Fruit fly (Drosophila melanogaster) whole organism, embryonic: ENCODE results near the gene CG11617.
A peak's percentile ranks its signal among the peaks of the same experiment; 100 is the strongest.

Source experiments
- Abd-B ChIP-seq: fragments of 200-800 bp; sonication (Bioruptor generic); optimal IDR thresholded peaks from 2 replicates; lab custom pipeline; 2018; ENCODE audit warnings: missing biosample characterization, mild to moderate bottlenecking, missing genetic modification characterization, moderate library complexity
- Antp ChIP-seq: fragments of 200-800 bp; sonication (Bioruptor generic); optimal IDR thresholded peaks from 3 replicates; lab custom pipeline; 2016; ENCODE audit warnings: missing biosample characterization, missing genetic modification characterization
- Atf3 ChIP-seq: fragments of 200-800 bp; sonication (Bioruptor generic); optimal IDR thresholded peaks from 3 replicates; lab custom pipeline; 2016; ENCODE audit warnings: missing biosample characterization, missing genetic modification characterization
- C15 ChIP-seq: fragments of 200-800 bp; sonication (Bioruptor generic); IDR thresholded peaks from 3 replicates; pipeline ENCODE4 v1.3.6; 2022; ENCODE audit warnings: missing biosample characterization, missing genetic modification characterization
- CG10654 ChIP-seq: fragments of 200-800 bp; sonication (Bioruptor generic); optimal IDR thresholded peaks from 2 replicates; lab custom pipeline; 2016; ENCODE audit warnings: missing biosample characterization, missing genetic modification characterization
- CG11398 ChIP-seq: fragments of 200-800 bp; sonication (Bioruptor generic); optimal IDR thresholded peaks from 2 replicates; lab custom pipeline; 2016; ENCODE audit warnings: missing biosample characterization, missing genetic modification characterization
- CG13775 ChIP-seq: fragments of 200-800 bp; sonication (Bioruptor generic); optimal IDR thresholded peaks from 3 replicates; lab custom pipeline; 2017; ENCODE audit warnings: missing biosample characterization, mild to moderate bottlenecking, missing genetic modification characterization
- CG1529 ChIP-seq: fragments of 200-800 bp; sonication (Bioruptor generic); optimal IDR thresholded peaks from 3 replicates; lab custom pipeline; 2018; ENCODE audit warnings: missing biosample characterization, missing genetic modification characterization
- CG17186 ChIP-seq: fragments of 200-800 bp; sonication (Bioruptor generic); optimal IDR thresholded peaks from 3 replicates; lab custom pipeline; 2017; ENCODE audit warnings: missing biosample characterization, missing genetic modification reagents, missing genetic modification characterization
- CG18476 ChIP-seq: fragments of 200-800 bp; sonication (Bioruptor generic); optimal IDR thresholded peaks from 2 replicates; lab custom pipeline; 2016; ENCODE audit warnings: missing biosample characterization, mild to moderate bottlenecking, missing genetic modification characterization
- CG18619 ChIP-seq: fragments of 200-800 bp; sonication (Bioruptor generic); optimal IDR thresholded peaks from 3 replicates; lab custom pipeline; 2017; ENCODE audit warnings: missing biosample characterization, mild to moderate bottlenecking, missing genetic modification characterization
- CG30020 ChIP-seq: fragments of 200-800 bp; optimal IDR thresholded peaks from 2 replicates; lab custom pipeline; 2019; ENCODE audit warnings: missing biosample characterization, mild to moderate bottlenecking, missing genetic modification characterization, moderate library complexity
- CG33213 ChIP-seq: fragments of 200-800 bp; sonication (Bioruptor generic); optimal IDR thresholded peaks from 3 replicates; lab custom pipeline; 2016; ENCODE audit warnings: missing biosample characterization, missing genetic modification characterization
- CG34224 ChIP-seq: fragments of 200-800 bp; sonication (Bioruptor generic); IDR thresholded peaks from 3 replicates; pipeline ENCODE4 v1.3.6; 2022; ENCODE audit warnings: missing biosample characterization, missing genetic modification characterization; ENCODE audit not compliant: partially characterized antibody
- CG4424 ChIP-seq: fragments of 200-800 bp; sonication (Bioruptor generic); optimal IDR thresholded peaks from 3 replicates; lab custom pipeline; 2016; ENCODE audit warnings: missing biosample characterization, missing genetic modification characterization
- CG8388 ChIP-seq: fragments of 200-800 bp; sonication (Bioruptor generic); optimal IDR thresholded peaks from 2 replicates; lab custom pipeline; 2019; ENCODE audit warnings: missing biosample characterization, mild to moderate bottlenecking, missing genetic modification characterization, moderate library complexity
- CG8765 ChIP-seq: fragments of 200-800 bp; sonication (Bioruptor generic); IDR thresholded peaks from 2 replicates; pipeline ENCODE4 v1.3.6; 2022; ENCODE audit warnings: missing biosample characterization, missing genetic modification characterization
- CG8924 ChIP-seq: fragments of 200-800 bp; optimal IDR thresholded peaks from 3 replicates; lab custom pipeline; 2019; ENCODE audit warnings: missing biosample characterization, mild to moderate bottlenecking, missing genetic modification characterization, moderate library complexity
- CG9437 ChIP-seq: fragments of 200-800 bp; sonication (Bioruptor generic); optimal IDR thresholded peaks from 2 replicates; lab custom pipeline; 2018; ENCODE audit warnings: missing biosample characterization, mild to moderate bottlenecking, missing genetic modification characterization
- CG9817 ChIP-seq: fragments of 200-800 bp; sonication (Bioruptor generic); optimal IDR thresholded peaks from 2 replicates; lab custom pipeline; 2018; ENCODE audit warnings: missing biosample characterization, mild to moderate bottlenecking, missing genetic modification characterization, moderate library complexity
- D ChIP-seq, 2 experiments: fragments of 200-800 bp in 1 of 2; fragments of >200 bp in 1 of 2; sonication (Bioruptor generic) in 1 of 2; optimal IDR thresholded peaks; 2 replicates in 1 of 2; 3 replicates in 1 of 2; lab custom pipeline; 2017; ENCODE audit warnings: mild to moderate bottlenecking in 1 of 2, missing biosample characterization in 1 of 2, missing genetic modification characterization in 1 of 2, missing genetic modification reagents in 1 of 2
- D19A ChIP-seq: fragments of 200-800 bp; optimal IDR thresholded peaks from 3 replicates; lab custom pipeline; 2019; ENCODE audit warnings: missing biosample characterization, mild to moderate bottlenecking, missing genetic modification characterization, moderate library complexity
- Ets97D ChIP-seq: fragments of 200-800 bp; sonication (Bioruptor generic); optimal IDR thresholded peaks from 3 replicates; lab custom pipeline; 2016; ENCODE audit warnings: missing biosample characterization, missing genetic modification characterization
- Hsf ChIP-seq: fragments of 200-800 bp; sonication (Bioruptor generic); optimal IDR thresholded peaks from 3 replicates; lab custom pipeline; 2016; ENCODE audit warnings: missing biosample characterization, missing genetic modification characterization
- Lpt ChIP-seq: fragments of >200 bp; optimal IDR thresholded peaks from 2 replicates; lab custom pipeline; 2018; ENCODE audit warnings: missing biosample characterization, missing genetic modification characterization
- MBD-R2 ChIP-seq: fragments of 200-800 bp; sonication (Bioruptor generic); IDR thresholded peaks from 2 replicates; pipeline ENCODE4 v1.3.6; 2022; ENCODE audit warnings: missing biosample characterization, missing genetic modification characterization
- MESR4 ChIP-seq: fragments of 200-800 bp; sonication (Bioruptor generic); optimal IDR thresholded peaks from 2 replicates; lab custom pipeline; 2018; ENCODE audit warnings: missing biosample characterization, mild to moderate bottlenecking, missing genetic modification characterization, moderate library complexity
- Mes4 ChIP-seq: fragments of 200-800 bp; sonication (Bioruptor generic); optimal IDR thresholded peaks from 2 replicates; lab custom pipeline; 2016; ENCODE audit warnings: missing biosample characterization, missing genetic modification characterization
- NK7.1 ChIP-seq: fragments of 200-800 bp; sonication (Bioruptor generic); optimal IDR thresholded peaks from 3 replicates; lab custom pipeline; 2016; ENCODE audit warnings: missing biosample characterization, missing genetic modification characterization
- Nf-YC ChIP-seq: fragments of 200-800 bp; optimal IDR thresholded peaks from 3 replicates; lab custom pipeline; 2019; ENCODE audit warnings: missing biosample characterization, mild to moderate bottlenecking, missing genetic modification characterization, moderate library complexity
- NfI ChIP-seq: fragments of 200-800 bp; sonication (Bioruptor generic); optimal IDR thresholded peaks from 3 replicates; lab custom pipeline; 2018; ENCODE audit warnings: missing biosample characterization, mild to moderate bottlenecking, missing genetic modification characterization, moderate library complexity
- Oli ChIP-seq: fragments of 200-800 bp; sonication (Bioruptor generic); optimal IDR thresholded peaks from 2 replicates; lab custom pipeline; 2018; ENCODE audit warnings: missing biosample characterization, mild to moderate bottlenecking, missing genetic modification characterization, moderate library complexity
- Opbp ChIP-seq: fragments of 200-800 bp; sonication (Bioruptor generic); IDR thresholded peaks from 3 replicates; pipeline ENCODE4 v1.3.6; 2022; ENCODE audit warnings: missing biosample characterization, missing genetic modification characterization; ENCODE audit not compliant: partially characterized antibody
- Trl ChIP-seq, 3 experiments: fragments of >200 bp in 2 of 3; fragments of 200-800 bp in 1 of 3; sonication (Bioruptor generic) in 1 of 3; optimal IDR thresholded peaks; 2 replicates in 1 of 3; 3 replicates in 2 of 3; lab custom pipeline; 2016 to 2017; ENCODE audit warnings: missing biosample characterization in 1 of 3, missing genetic modification characterization in 1 of 3
- amos ChIP-seq: fragments of 200-800 bp; sonication (Bioruptor generic); IDR thresholded peaks from 2 replicates; pipeline ENCODE4 v1.3.6; 2022; ENCODE audit warnings: missing biosample characterization, missing genetic modification characterization; ENCODE audit not compliant: partially characterized antibody
- ara ChIP-seq: fragments of 200-800 bp; sonication (Bioruptor generic); IDR thresholded peaks from 2 replicates; pipeline ENCODE4 v1.3.6; 2022; ENCODE audit warnings: missing biosample characterization, missing genetic modification characterization
- ci ChIP-seq: fragments of 200-800 bp; sonication (Bioruptor generic); IDR thresholded peaks from 3 replicates; pipeline ENCODE4 v1.3.6; 2022; ENCODE audit warnings: missing biosample characterization, missing genetic modification characterization
- da ChIP-seq: fragments of 200-800 bp; sonication (Bioruptor generic); optimal IDR thresholded peaks from 2 replicates; lab custom pipeline; 2016; ENCODE audit warnings: missing biosample characterization, missing genetic modification characterization
- dysf ChIP-seq: fragments of 200-800 bp; sonication (Bioruptor generic); IDR thresholded peaks from 3 replicates; pipeline ENCODE4 v1.3.6; 2022; ENCODE audit warnings: missing biosample characterization, missing genetic modification characterization
- en ChIP-seq: fragments of 200-800 bp; sonication (Bioruptor generic); optimal IDR thresholded peaks from 2 replicates; lab custom pipeline; 2016; ENCODE audit warnings: missing biosample characterization, missing genetic modification characterization
- gce ChIP-seq: fragments of 200-800 bp; sonication (Bioruptor generic); IDR thresholded peaks from 3 replicates; pipeline ENCODE4 v1.3.6; 2022; ENCODE audit warnings: missing biosample characterization, missing genetic modification characterization
- her ChIP-seq: fragments of 200-800 bp; sonication (Bioruptor generic); optimal IDR thresholded peaks from 2 replicates; lab custom pipeline; 2016; ENCODE audit warnings: missing biosample characterization, missing genetic modification characterization
- klu ChIP-seq: fragments of 200-800 bp; sonication (Bioruptor generic); IDR thresholded peaks from 2 replicates; pipeline ENCODE4 v1.3.6; 2022; ENCODE audit warnings: missing biosample characterization, missing genetic modification characterization
- lab ChIP-seq: fragments of 200-800 bp; sonication (Bioruptor generic); optimal IDR thresholded peaks from 3 replicates; lab custom pipeline; 2017; ENCODE audit warnings: missing biosample characterization, missing genetic modification characterization, mild to moderate bottlenecking, moderate library complexity, missing genetic modification reagents
- lov ChIP-seq, 2 experiments: fragments of 200-800 bp in 1 of 2; fragments of >200 bp in 1 of 2; sonication (Bioruptor generic) in 1 of 2; IDR thresholded peaks in 1 of 2; optimal IDR thresholded peaks in 1 of 2; 2 replicates in 1 of 2; 3 replicates in 1 of 2; pipeline versions ENCODE4 v1.3.6 to Lab custom; 2017 to 2022; ENCODE audit warnings: missing biosample characterization in 1 of 2, missing genetic modification characterization in 1 of 2
- sens-2 ChIP-seq: fragments of 200-800 bp; sonication (Bioruptor generic); IDR thresholded peaks from 2 replicates; pipeline ENCODE4 v1.3.6; 2022; ENCODE audit warnings: missing biosample characterization, missing genetic modification characterization
- slou ChIP-seq: fragments of 200-800 bp; sonication (Bioruptor generic); optimal IDR thresholded peaks from 3 replicates; lab custom pipeline; 2016; ENCODE audit warnings: missing biosample characterization, missing genetic modification characterization
- toy ChIP-seq: fragments of 200-800 bp; sonication (Bioruptor generic); IDR thresholded peaks from 2 replicates; pipeline ENCODE4 v1.3.6; 2022; ENCODE audit warnings: missing biosample characterization, missing genetic modification characterization
- zf30C ChIP-seq: fragments of 200-800 bp; sonication (Bioruptor generic); optimal IDR thresholded peaks from 3 replicates; lab custom pipeline; 2018; ENCODE audit warnings: missing biosample characterization, mild to moderate bottlenecking, missing genetic modification characterization

CG11617 gene

dm6 chr2L:207129-207813 lies at the start of gene CG11617, which contains the start of gene Tbc1d15-17 (continued):
- TF ChIP-seq CG30020 (no peak), Atf3 (GFP tag; lab: Kevin White, UChicago) (no peak), Trl (optimal IDR thresholded peaks at IDR 0.05; lab: Kevin White, UChicago) (no peak), Trl (GFP tag; optimal IDR thresholded peaks at IDR 0.05; lab: Kevin White, UChicago) (no peak), MESR4 (GFP tag; lab: Kevin White, UChicago) (peak; percentile 86), CG9437 (GFP tag; lab: Kevin White, UChicago) (peak; percentile 97), ci (GFP tag; lab: Robert Waterston, UW) (no peak), dysf (GFP tag; lab: Robert Waterston, UW) (peak; percentile 9; the same call in 1 of the 3 replicates), Lpt (GFP tag; lab: Kevin White, UChicago) (no peak), Abd-B (GFP tag; lab: Kevin White, UChicago) (no peak), CG17186 (peak; percentile 29), CG4424 (GFP tag; lab: Kevin White, UChicago) (no peak), NK7.1 (GFP tag; lab: Kevin White, UChicago) (no peak), lov (optimal IDR thresholded peaks at IDR 0.05; lab: Kevin White, UChicago) (no peak), lov (GFP tag; IDR thresholded peaks at IDR 0.05; lab: Robert Waterston, UW) (no peak), CG34224 (GFP tag; lab: Robert Waterston, UW) (peak; percentile 47; the same call in 1 of the 3 replicates), Nf-YC (tag; lab: Kevin White, UChicago) (no peak), NfI (GFP tag; lab: Kevin White, UChicago) (peak; percentile 13), C15 (GFP tag; lab: Robert Waterston, UW) (no peak), Hsf (GFP tag; lab: Kevin White, UChicago) (no peak), klu (GFP tag; lab: Robert Waterston, UW) (no peak), CG1529 (GFP tag; lab: Kevin White, UChicago) (no peak), CG18476 (GFP tag; lab: Kevin White, UChicago) (no peak), Antp (no peak), Ets97D (GFP tag; lab: Kevin White, UChicago) (peak; percentile 93), MBD-R2 (GFP tag; lab: Robert Waterston, UW) (peak; percentile 97), CG9817 (tag; lab: Kevin White, UChicago) (no peak), toy (no peak), CG10654 (no peak), en (GFP tag; lab: Kevin White, UChicago) (no peak), gce (GFP tag; lab: Robert Waterston, UW) (no peak), CG8924 (tag; lab: Kevin White, UChicago) (peak; percentile 51), da (GFP tag; lab: Kevin White, UChicago) (no peak), slou (GFP tag; lab: Kevin White, UChicago) (no peak), ara (GFP tag; lab: Robert Waterston, UW) (peak; percentile 30; the same call in 1 of the 2 replicates), CG18619 (GFP tag; lab: Kevin White, UChicago) (no peak), CG11398 (GFP tag; lab: Kevin White, UChicago) (no peak), sens-2 (GFP tag; lab: Robert Waterston, UW) (no peak), zf30C (GFP tag; lab: Kevin White, UChicago) (no peak), CG33213 (peak; percentile 55), Opbp (GFP tag; lab: Robert Waterston, UW) (peak; percentile 60), D19A (tag; lab: Kevin White, UChicago) (no peak), CG8388 (GFP tag; lab: Kevin White, UChicago) (no peak), her (GFP tag; lab: Kevin White, UChicago) (peak; percentile 51), Oli (tag; lab: Kevin White, UChicago) (no peak), CG8765 (GFP tag; lab: Robert Waterston, UW) (no peak), amos (GFP tag; lab: Robert Waterston, UW) (peak; percentile 63; the same call in 1 of the 2 replicates), D (optimal IDR thresholded peaks at IDR 0.05; lab: Kevin White, UChicago) (no peak), D (GFP tag; optimal IDR thresholded peaks at IDR 0.05; lab: Kevin White, UChicago) (no peak), CG13775 (GFP tag; lab: Kevin White, UChicago) (no peak), Mes4 (no peak), lab (GFP tag; lab: Kevin White, UChicago) (no peak)
